Fruit fly (Drosophila melanogaster) Kc167 (cell line): Measurements from ENCODE around the gene Cox10.

ENCODE experiments used
- Myc ChIP-seq: fragments of >200 bp; optimal IDR thresholded peaks from 2 replicates; lab custom pipeline; 2017; ENCODE audit warnings: missing external identifiers
- Sin3A ChIP-seq: fragments of >200 bp; optimal IDR thresholded peaks from 2 replicates; lab custom pipeline; 2018; ENCODE audit warnings: missing external identifiers
- h ChIP-seq: fragments of >200 bp; optimal IDR thresholded peaks from 3 replicates; lab custom pipeline; 2018; ENCODE audit warnings: missing external identifiers
- insv ChIP-seq: fragments of >200 bp; optimal IDR thresholded peaks from 3 replicates; lab custom pipeline; 2018; ENCODE audit warnings: missing external identifiers
- psq ChIP-seq: fragments of >200 bp; optimal IDR thresholded peaks from 2 replicates; lab custom pipeline; 2017; ENCODE audit warnings: missing external identifiers

DNA sequence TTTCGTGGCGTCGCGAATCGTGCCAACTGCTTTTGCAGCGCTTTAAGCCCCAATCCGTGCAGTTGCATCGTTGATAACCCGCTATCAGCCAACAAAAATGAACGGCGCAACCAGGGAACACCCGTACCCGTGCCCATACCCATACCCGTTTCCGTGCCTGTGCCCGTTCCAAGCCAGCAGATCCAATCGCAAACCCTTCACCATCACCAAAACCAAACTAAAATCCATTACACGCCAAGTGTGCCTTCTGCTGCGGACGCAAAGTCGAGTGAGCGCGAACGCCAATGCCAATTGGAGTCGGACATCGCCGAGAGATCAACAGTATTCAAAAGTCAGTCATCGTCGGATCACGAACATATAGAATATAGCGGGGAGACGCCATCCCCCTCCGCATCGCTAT lies 2.9 kb downstream of the Cox10 start:
- TF ChIP-seq psq (lab: Kevin White, UChicago) (no peak), Myc (lab: Kevin White, UChicago) (no peak), h (lab: Kevin White, UChicago) (no peak), Sin3A (lab: Kevin White, UChicago) (no peak), insv (lab: Kevin White, UChicago) (no peak)
